Worm (Caenorhabditis elegans) whole organism, midembryonic: ENCODE results near the gene EEED8.12.

ENCODE experiments used
- flt-1 ChIP-seq: fragments of 200-800 bp; sonication (Bioruptor generic); IDR thresholded peaks from 2 replicates; pipeline ENCODE4 v1.3.6; 2022; ENCODE audit warnings: missing genetic modification characterization, missing compliant biosample characterization
- klf-2 ChIP-seq: fragments of 200-800 bp; sonication (Bioruptor generic); conservative IDR thresholded peaks from 2 replicates; pipeline ENCODE4 v1.3.6; 2022; ENCODE audit warnings: missing genetic modification reagents, missing genetic modification characterization, missing compliant biosample characterization
- tab-1 ChIP-seq: fragments of 200-800 bp; sonication (Bioruptor generic); IDR thresholded peaks from 2 replicates; pipeline ENCODE4 v1.3.6; 2022; ENCODE audit warnings: missing genetic modification characterization, missing compliant biosample characterization
- ztf-23 ChIP-seq: fragments of 200-800 bp; sonication (Bioruptor generic); IDR thresholded peaks from 2 replicates; pipeline ENCODE4 v1.3.6; 2022; ENCODE audit warnings: missing genetic modification reagents, missing genetic modification characterization, missing compliant biosample characterization

DNA sequence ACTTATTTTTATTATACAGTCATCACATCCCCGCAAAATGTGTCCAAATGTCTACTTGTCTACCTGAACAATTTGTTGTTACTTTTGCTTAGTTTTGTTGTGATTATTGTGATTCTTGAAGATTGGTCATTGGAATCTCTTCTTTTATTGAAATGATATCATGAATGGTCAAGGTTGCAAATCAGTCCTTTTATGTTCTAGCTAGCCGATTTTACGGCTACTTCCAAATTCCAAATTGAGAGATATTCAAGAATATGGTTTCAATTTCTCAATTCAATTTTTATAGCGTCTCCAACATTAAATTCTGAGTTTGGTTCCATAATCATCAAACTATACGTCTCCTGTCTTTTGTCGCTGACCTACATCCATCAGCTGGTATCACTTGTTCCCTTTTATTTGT is 42.5 kb upstream of the EEED8.12 start:
- TF ChIP-seq tab-1 (GFP tag; lab: Robert Waterston, UW) = no peak
- no peak for TF ChIP-seq flt-1 (GFP tag; lab: Robert Waterston, UW)
- TF ChIP-seq klf-2 (GFP tag; lab: Robert Waterston, UW) = no peak
- TF ChIP-seq ztf-23 (GFP tag; lab: Robert Waterston, UW) = no peak
